Fruit fly (Drosophila melanogaster): ENCODE data around the gene Nprl2.

Nprl2 gene

dm6 chrX:16854746-16855145 lies 29.4 kb downstream of the Nprl2 start (continued):
- TF ChIP-seq Kr (GFP tag; optimal IDR thresholded peaks at IDR 0.05) (no peak), bsh (GFP tag; optimal IDR thresholded peaks at IDR 0.05) (peak in 1 of 2 experiments; percentile 54), fd64A (GFP tag; optimal IDR thresholded peaks at IDR 0.05) (no peak), CG3995 (GFP tag; optimal IDR thresholded peaks at IDR 0.05) (no peak), CG30403 (GFP tag; optimal IDR thresholded peaks at IDR 0.05) (peak; percentile 65), sens-2 (GFP tag; IDR thresholded peaks at IDR 0.05) (no peak), fd3F (GFP tag; optimal IDR thresholded peaks at IDR 0.05) (peak; percentile 26), CG5953 (GFP tag; IDR thresholded peaks at IDR 0.05) (no peak), Hsf (GFP tag; optimal IDR thresholded peaks at IDR 0.05) (peak; percentile 43), tgo (GFP tag; IDR thresholded peaks at IDR 0.05) (peak; percentile 61; the same call in 2 of the 3 replicates), CG2116 (GFP tag; optimal IDR thresholded peaks at IDR 0.05) (no peak), CG9215 (GFP tag; IDR thresholded peaks at IDR 0.05) (no peak), CG15479 (GFP tag; optimal IDR thresholded peaks at IDR 0.05) (no peak), CG6854 (GFP tag; optimal IDR thresholded peaks at IDR 0.05) (peak; percentile 37), CG16815 (GFP tag; optimal IDR thresholded peaks at IDR 0.05) (no peak), Dfd (GFP tag; optimal IDR thresholded peaks at IDR 0.05) (no peak), shn (GFP tag; optimal IDR thresholded peaks at IDR 0.05) (no peak), CG13775 (GFP tag; optimal IDR thresholded peaks at IDR 0.05) (peak; percentile 25), CG15073 (GFP tag; optimal IDR thresholded peaks at IDR 0.05) (no peak), CG12104 (GFP tag; optimal IDR thresholded peaks at IDR 0.05) (peak; percentile 36), CG9797 (GFP tag; optimal IDR thresholded peaks at IDR 0.05) (no peak), hbn (GFP tag; IDR thresholded peaks at IDR 0.05; ENCODE audit: partially characterized antibody) (no peak), CG17568 (GFP tag; optimal IDR thresholded peaks at IDR 0.05) (no peak), CG2712 (tag; optimal IDR thresholded peaks at IDR 0.05) (peak; percentile 54), CG4707 (GFP tag; optimal IDR thresholded peaks at IDR 0.05) (no peak), Trl (optimal IDR thresholded peaks at IDR 0.05) (no peak), Trl (GFP tag; optimal IDR thresholded peaks at IDR 0.05) (no peak), CG15011 (GFP tag; optimal IDR thresholded peaks at IDR 0.05) (no peak), pita (GFP tag; optimal IDR thresholded peaks at IDR 0.05) (no peak), CG8924 (tag; optimal IDR thresholded peaks at IDR 0.05) (peak; percentile 43), HLH4C (GFP tag; IDR thresholded peaks at IDR 0.05; ENCODE audit: partially characterized antibody) (no peak), stc (GFP tag; IDR thresholded peaks at IDR 0.05) (peak; percentile 52), Optix (GFP tag; IDR thresholded peaks at IDR 0.05) (no peak), lab (GFP tag; optimal IDR thresholded peaks at IDR 0.05) (peak; percentile 57), CoRest (tag; optimal IDR thresholded peaks at IDR 0.05) (peak; percentile 71), TFAM (GFP tag; optimal IDR thresholded peaks at IDR 0.05) (no peak), dmrt99B (tag; optimal IDR thresholded peaks at IDR 0.05) (peak; percentile 81), usp (GFP tag; optimal IDR thresholded peaks at IDR 0.05) (no peak), Ada2b (GFP tag; IDR thresholded peaks at IDR 0.05) (peak; percentile 45), Scr (GFP tag; IDR thresholded peaks at IDR 0.05; ENCODE audit: partially characterized antibody) (no peak), Rx (GFP tag; IDR thresholded peaks at IDR 0.05) (no peak), CG3407 (GFP tag; optimal IDR thresholded peaks at IDR 0.05) (peak; percentile 22), Side (GFP tag; optimal IDR thresholded peaks at IDR 0.05) (no peak), CG10654 (GFP tag; optimal IDR thresholded peaks at IDR 0.05) (peak; percentile 26), mld (GFP tag; IDR thresholded peaks at IDR 0.05; ENCODE audit: partially characterized antibody) (no peak), CG10366 (GFP tag; IDR thresholded peaks at IDR 0.05) (peak; percentile 23; the same call in 1 of the 2 replicates), Hr3 (GFP tag; optimal IDR thresholded peaks at IDR 0.05) (peak; percentile 29), sim (GFP tag; IDR thresholded peaks at IDR 0.05) (no peak), nau (GFP tag; optimal IDR thresholded peaks at IDR 0.05) (no peak), dpn (GFP tag; optimal IDR thresholded peaks at IDR 0.05) (peak; percentile 33 to 44), h (optimal IDR thresholded peaks at IDR 0.05) (no peak), pnt (GFP tag; optimal IDR thresholded peaks at IDR 0.05) (no peak)
